Worm (Caenorhabditis elegans): ENCODE results near the gene F20D1.3.

DNA sequence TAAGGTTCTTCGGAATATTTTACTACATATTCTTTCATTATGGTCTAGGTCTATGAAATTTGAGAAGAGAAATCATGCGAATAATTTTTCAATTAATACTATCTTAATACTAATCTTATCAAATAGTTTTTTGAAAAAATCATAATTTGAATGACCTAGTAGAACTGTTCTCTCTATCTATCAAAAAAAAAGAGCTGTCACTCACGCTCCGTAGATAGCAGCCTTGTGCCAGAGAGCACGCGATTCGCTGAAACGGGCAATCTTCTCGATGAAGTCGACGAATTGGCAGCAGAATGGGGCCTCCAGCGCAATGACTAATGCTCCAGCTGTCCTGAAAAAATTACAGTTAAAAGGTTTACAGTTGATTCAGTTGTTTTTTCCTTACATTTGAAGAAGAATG, 6.3 kb upstream of the F20D1.3 start:
- TF ChIP-seq ztf-11 (tag; optimal IDR thresholded peaks at IDR 0.05) (no peak), snpc-4 (tag; optimal IDR thresholded peaks at IDR 0.05) (no peak), pha-4 (tag; optimal IDR thresholded peaks at IDR 0.05) (no peak), unc-39 (tag; optimal IDR thresholded peaks at IDR 0.05) (no peak), blmp-1 (tag; optimal IDR thresholded peaks at IDR 0.05) (no peak), unc-62 (GFP tag; optimal IDR thresholded peaks at IDR 0.05) (no peak), nhr-2 (tag; optimal IDR thresholded peaks at IDR 0.05) (no peak), M03D4.4 (tag; optimal IDR thresholded peaks at IDR 0.05) (no peak), elt-1 (tag; optimal IDR thresholded peaks at IDR 0.05; ENCODE audit: borderline replicate concordance, insufficient read depth) (no peak), mls-2 (tag; optimal IDR thresholded peaks at IDR 0.05) (no peak), elt-3 (tag; optimal IDR thresholded peaks at IDR 0.05) (no peak), sem-2 (GFP tag; optimal IDR thresholded peaks at IDR 0.05) (no peak), nhr-237 (tag; optimal IDR thresholded peaks at IDR 0.05) (no peak), mep-1 (tag; optimal IDR thresholded peaks at IDR 0.05) (no peak)

All from whole organism, mixed stage, embryonic.